Fruit fly (Drosophila melanogaster): ENCODE data around the gene PolH.

PolH gene

DNA sequence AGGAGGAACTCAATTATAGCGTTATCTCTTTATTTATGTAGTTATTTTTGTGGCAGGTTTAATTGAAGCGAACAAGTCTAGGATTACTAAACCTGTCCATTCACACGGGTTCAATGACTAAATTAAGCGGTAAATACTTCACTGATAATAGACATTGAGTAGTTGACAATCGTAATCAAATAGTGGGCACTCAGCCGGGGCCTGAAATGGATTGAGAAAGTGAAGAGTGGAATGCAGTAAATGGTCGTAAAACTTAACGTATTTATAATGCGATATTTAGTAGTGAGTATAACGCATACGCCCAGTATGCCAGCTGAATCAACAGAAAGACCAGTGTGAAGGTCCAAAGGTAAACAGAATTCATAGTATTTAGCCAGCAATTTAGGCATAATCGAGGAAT lies 5.5 kb downstream of the PolH start:
- TF ChIP-seq Myc (optimal IDR thresholded peaks at IDR 0.05) (no peak), h (optimal IDR thresholded peaks at IDR 0.05) (no peak), psq (optimal IDR thresholded peaks at IDR 0.05) (no peak), ttk (optimal IDR thresholded peaks at IDR 0.05) (no peak)

- TF ChIP-seq Myc (optimal IDR thresholded peaks at IDR 0.05) (no peak), Sin3A (optimal IDR thresholded peaks at IDR 0.05) (no peak), insv (optimal IDR thresholded peaks at IDR 0.05) (no peak), psq (optimal IDR thresholded peaks at IDR 0.05) (no peak), h (optimal IDR thresholded peaks at IDR 0.05) (no peak), ttk (optimal IDR thresholded peaks at IDR 0.05) (no peak)
Measured at dm6 chr3L:21934462-21934861, 7.2 kb downstream of the PolH start, which contains the start of gene SLC22A. Gene SLC22A (plus strand): TSS chr3L:21934704.

dm6 chr3L:21930179-21930578 lies 11.4 kb downstream of the PolH start:
- TF ChIP-seq psq (optimal IDR thresholded peaks at IDR 0.05) (no peak), h (optimal IDR thresholded peaks at IDR 0.05) (no peak), Myc (optimal IDR thresholded peaks at IDR 0.05) (no peak), insv (optimal IDR thresholded peaks at IDR 0.05) (no peak), ttk (optimal IDR thresholded peaks at IDR 0.05) (no peak), Sin3A (optimal IDR thresholded peaks at IDR 0.05) (no peak)

DNA sequence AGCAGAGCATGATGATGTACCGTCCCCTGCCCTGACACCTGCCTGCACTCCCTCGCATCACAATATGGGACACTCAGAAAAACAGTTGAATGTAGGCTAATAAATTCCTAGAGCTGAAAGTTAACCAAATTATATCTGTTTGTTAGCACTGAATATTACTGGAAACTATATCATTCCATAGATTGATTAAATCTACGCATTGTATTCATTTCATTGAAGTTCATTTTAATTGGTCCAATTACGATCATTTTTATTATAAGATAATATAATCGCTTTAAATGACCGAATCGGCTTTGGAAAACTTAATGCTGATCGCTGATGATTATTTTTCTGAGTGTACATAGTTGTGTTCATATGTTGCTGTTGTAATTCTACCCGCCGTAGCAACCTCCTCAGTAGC lies 23.0 kb downstream of the PolH start:
- no peak for TF ChIP-seq Sin3A (optimal IDR thresholded peaks at IDR 0.05)
- no peak for TF ChIP-seq h (optimal IDR thresholded peaks at IDR 0.05)
- no peak for TF ChIP-seq insv (optimal IDR thresholded peaks at IDR 0.05)
- TF ChIP-seq Myc (optimal IDR thresholded peaks at IDR 0.05): no peak
- no peak for TF ChIP-seq psq (optimal IDR thresholded peaks at IDR 0.05)
- TF ChIP-seq ttk (optimal IDR thresholded peaks at IDR 0.05): no peak

DNA sequence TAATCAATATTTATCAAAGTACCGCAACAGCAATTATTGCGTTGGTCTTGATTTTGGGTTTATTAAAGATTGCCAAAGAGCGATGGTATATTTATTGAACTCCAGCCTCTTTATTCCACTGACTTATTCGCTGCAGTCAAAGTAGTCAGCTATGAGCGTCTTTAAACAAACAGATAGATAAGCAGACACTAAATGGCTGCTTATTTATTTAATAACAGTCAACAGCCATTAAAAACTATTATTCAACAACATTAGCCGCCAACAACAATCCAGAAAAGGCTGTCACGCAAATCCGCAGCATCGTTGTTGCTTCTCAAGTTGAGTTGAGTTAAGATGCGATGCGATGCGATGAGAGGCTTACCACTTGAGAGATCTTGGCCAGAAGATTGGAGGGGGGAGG lies 32.8 kb downstream of the PolH start:
- TF ChIP-seq h (optimal IDR thresholded peaks at IDR 0.05) (no peak), ttk (optimal IDR thresholded peaks at IDR 0.05) (no peak)

- TF ChIP-seq Sin3A (optimal IDR thresholded peaks at IDR 0.05) (no peak), Myc (optimal IDR thresholded peaks at IDR 0.05) (no peak), insv (optimal IDR thresholded peaks at IDR 0.05) (no peak), psq (optimal IDR thresholded peaks at IDR 0.05) (no peak), ttk (optimal IDR thresholded peaks at IDR 0.05) (no peak), h (optimal IDR thresholded peaks at IDR 0.05) (no peak)
Measured at dm6 chr3L:21899488-21899887, 42.1 kb downstream of the PolH start.

- TF ChIP-seq h (optimal IDR thresholded peaks at IDR 0.05): no peak
- TF ChIP-seq insv (optimal IDR thresholded peaks at IDR 0.05): no peak
- TF ChIP-seq Sin3A (optimal IDR thresholded peaks at IDR 0.05): no peak
- TF ChIP-seq psq (optimal IDR thresholded peaks at IDR 0.05): no peak
- TF ChIP-seq Myc (optimal IDR thresholded peaks at IDR 0.05): no peak
- no peak for TF ChIP-seq ttk (optimal IDR thresholded peaks at IDR 0.05)
Measured at dm6 chr3L:21896217-21896616, 45.4 kb downstream of the PolH start.

DNA sequence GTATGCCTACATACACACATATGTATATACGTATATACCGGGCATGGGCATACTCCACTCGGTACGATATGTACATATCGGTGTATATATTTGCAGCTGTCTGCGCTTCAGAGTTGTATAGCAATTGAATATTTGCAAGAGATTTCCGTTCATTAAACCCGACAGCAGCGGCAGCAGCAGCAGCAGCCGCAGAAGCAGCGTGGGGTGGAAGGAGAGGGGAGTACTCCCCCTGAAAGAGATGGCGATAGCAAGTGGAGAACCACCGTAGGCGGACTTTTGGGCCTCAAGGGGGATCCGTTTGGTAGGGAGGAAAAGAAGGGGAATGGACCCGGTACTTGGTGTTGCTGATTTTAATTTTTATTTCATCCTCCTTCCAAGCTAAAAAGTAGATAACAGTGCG lies 46.8 kb downstream of the PolH start:
- TF ChIP-seq Myc (optimal IDR thresholded peaks at IDR 0.05) (no peak), psq (optimal IDR thresholded peaks at IDR 0.05) (no peak), h (optimal IDR thresholded peaks at IDR 0.05) (no peak), Sin3A (optimal IDR thresholded peaks at IDR 0.05) (no peak), ttk (optimal IDR thresholded peaks at IDR 0.05) (no peak), insv (optimal IDR thresholded peaks at IDR 0.05) (no peak)

- no peak for TF ChIP-seq Sin3A (optimal IDR thresholded peaks at IDR 0.05)
Measured at dm6 chr3L:21894100-21894499, 47.5 kb downstream of the PolH start.

- TF ChIP-seq Sin3A (optimal IDR thresholded peaks at IDR 0.05): no peak
- no peak for TF ChIP-seq Myc (optimal IDR thresholded peaks at IDR 0.05)
- TF ChIP-seq ttk (optimal IDR thresholded peaks at IDR 0.05): no peak
- no peak for TF ChIP-seq h (optimal IDR thresholded peaks at IDR 0.05)
- no peak for TF ChIP-seq psq (optimal IDR thresholded peaks at IDR 0.05)
- TF ChIP-seq insv (optimal IDR thresholded peaks at IDR 0.05): no peak
Measured at dm6 chr3L:21893697-21894099, 47.9 kb downstream of the PolH start.

DNA sequence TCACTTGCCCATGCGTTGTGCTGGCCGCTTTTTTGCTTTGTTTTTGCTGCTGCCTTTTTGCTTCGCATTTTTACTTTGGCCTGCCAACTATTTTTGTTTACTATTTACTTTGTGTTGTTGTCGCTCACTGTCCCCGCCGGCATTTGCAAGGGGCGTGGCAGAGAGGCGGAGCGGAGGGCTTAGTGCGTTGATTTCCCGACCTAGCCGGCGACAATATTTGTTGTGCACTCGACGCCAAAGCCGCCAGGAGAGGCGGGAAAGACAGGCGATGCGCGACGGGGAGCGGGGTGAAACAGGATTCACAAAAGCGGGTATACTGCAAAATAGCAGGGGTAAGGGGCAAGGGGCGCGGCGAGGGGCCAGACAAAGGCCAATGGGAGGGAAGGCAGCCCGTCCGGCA lies 48.9 kb downstream of the PolH start:
- TF ChIP-seq Myc (optimal IDR thresholded peaks at IDR 0.05) (no peak), ttk (optimal IDR thresholded peaks at IDR 0.05) (no peak)

DNA sequence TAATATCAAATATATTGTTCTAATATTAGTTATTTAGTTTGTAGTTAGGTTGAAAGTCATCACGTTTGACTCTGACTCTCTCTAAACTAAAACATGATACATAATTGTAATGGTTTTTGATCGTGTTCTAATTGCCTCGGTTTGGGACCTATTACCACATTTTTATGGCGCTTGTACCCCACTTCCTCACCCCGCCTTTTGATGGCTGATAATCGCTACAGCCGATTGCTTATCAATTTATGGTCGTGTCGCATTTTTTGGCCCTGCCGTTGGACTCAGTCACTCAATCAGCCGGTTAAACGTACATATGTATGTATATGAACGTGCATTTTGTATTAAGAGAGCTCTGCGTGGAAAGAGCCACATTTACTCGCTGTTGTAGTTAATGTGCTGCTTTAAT lies 49.4 kb downstream of the PolH start:
- TF ChIP-seq insv (optimal IDR thresholded peaks at IDR 0.05): no peak
- no peak for TF ChIP-seq Sin3A (optimal IDR thresholded peaks at IDR 0.05)
- TF ChIP-seq psq (optimal IDR thresholded peaks at IDR 0.05): no peak
- TF ChIP-seq Myc (optimal IDR thresholded peaks at IDR 0.05): no peak
- no peak for TF ChIP-seq ttk (optimal IDR thresholded peaks at IDR 0.05)
- no peak for TF ChIP-seq h (optimal IDR thresholded peaks at IDR 0.05)

DNA sequence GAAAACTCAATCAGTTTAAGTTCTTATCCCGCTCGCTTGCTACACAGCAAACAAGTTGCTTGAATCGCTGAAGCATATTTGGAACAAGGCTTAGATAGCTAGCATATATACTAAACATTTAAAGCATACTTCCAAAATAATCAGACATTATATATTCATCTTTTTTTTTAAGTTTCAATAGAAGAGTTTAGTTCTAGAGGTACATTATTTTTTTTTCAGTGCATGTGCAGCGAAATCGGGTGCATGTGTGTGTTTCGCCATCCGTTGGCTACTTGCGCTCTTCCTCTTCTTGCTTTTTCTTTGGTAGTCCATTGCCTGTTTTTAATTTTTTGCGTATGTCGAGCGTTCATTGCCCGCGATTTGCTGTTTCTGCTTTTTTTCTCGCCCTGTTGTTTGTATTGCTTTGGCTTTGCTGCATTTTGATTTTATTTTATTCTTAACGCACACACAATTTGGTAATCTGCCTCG lies 50.3 kb downstream of the PolH start:
- TF ChIP-seq Sin3A (optimal IDR thresholded peaks at IDR 0.05): no peak
- no peak for TF ChIP-seq insv (optimal IDR thresholded peaks at IDR 0.05)
- no peak for TF ChIP-seq Myc (optimal IDR thresholded peaks at IDR 0.05)
- TF ChIP-seq h (optimal IDR thresholded peaks at IDR 0.05): no peak
- no peak for TF ChIP-seq psq (optimal IDR thresholded peaks at IDR 0.05)
- TF ChIP-seq ttk (optimal IDR thresholded peaks at IDR 0.05): no peak

DNA sequence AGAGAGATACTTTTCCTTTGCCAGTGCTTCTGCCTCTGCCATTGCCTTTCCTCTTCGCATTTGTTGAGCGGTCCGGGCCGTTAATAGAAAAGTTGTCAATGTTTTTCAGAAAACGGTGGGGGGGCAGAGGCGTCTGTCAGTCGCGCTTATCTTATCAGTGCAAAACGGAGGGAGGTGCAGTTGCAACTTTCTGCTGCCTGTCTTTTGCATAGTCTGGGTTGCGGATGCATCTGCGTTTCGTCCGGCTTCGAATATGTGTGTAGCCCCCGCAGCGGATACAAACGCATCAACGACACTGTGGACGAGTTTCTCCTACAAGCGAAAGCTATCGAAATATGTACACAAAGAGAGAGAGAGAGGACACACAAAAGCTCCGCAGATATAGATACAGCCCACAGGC lies 52.0 kb downstream of the PolH start:
- TF ChIP-seq Sin3A (optimal IDR thresholded peaks at IDR 0.05): no peak
- no peak for TF ChIP-seq ttk (optimal IDR thresholded peaks at IDR 0.05)
- no peak for TF ChIP-seq Myc (optimal IDR thresholded peaks at IDR 0.05)
- TF ChIP-seq psq (optimal IDR thresholded peaks at IDR 0.05): no peak
- TF ChIP-seq h (optimal IDR thresholded peaks at IDR 0.05): no peak
- TF ChIP-seq insv (optimal IDR thresholded peaks at IDR 0.05): no peak
